Worm (Caenorhabditis elegans): Measurements from ENCODE around the gene mlc-5.
A peak's percentile ranks its signal among the peaks of the same experiment; 100 is the strongest.

Gene mlc-5

ce11 chrIII:13643534-13643933 lies 20.4 kb downstream of the mlc-5 start, which contains the start of the genes drr-2 and set-16:
Gene drr-2, minus strand, starts transcription at chrIII:13643570.
Gene set-16, plus strand, starts transcription at chrIII:13643916.
- peak; percentile 90 for TF ChIP-seq F13C5.2 (tag; optimal IDR thresholded peaks at IDR 0.05)
- TF ChIP-seq pes-1 (GFP tag; IDR thresholded peaks at IDR 0.05), result peak; percentile 54; the same call in 1 of the 2 replicates
- TF ChIP-seq tbx-11 (GFP tag; IDR thresholded peaks at IDR 0.05), result no peak
- TF ChIP-seq hmbx-1 (tag; optimal IDR thresholded peaks at IDR 0.05), result no peak
- peak; percentile 20; the same call in 1 of the 2 replicates for TF ChIP-seq tbx-37 (GFP tag; conservative IDR thresholded peaks at IDR 0.05)
- TF ChIP-seq B0310.2 (tag; optimal IDR thresholded peaks at IDR 0.05), result no peak
- TF ChIP-seq hnd-1 (tag; optimal IDR thresholded peaks at IDR 0.05), result no peak
- no peak for TF ChIP-seq aly-1 (tag; optimal IDR thresholded peaks at IDR 0.05)
- peak; percentile 34 for TF ChIP-seq tra-4 (tag; optimal IDR thresholded peaks at IDR 0.05)
- TF ChIP-seq hmg-4 (GFP tag; optimal IDR thresholded peaks at IDR 0.05), result peak; percentile 82
- TF ChIP-seq scrt-1 (GFP tag; IDR thresholded peaks at IDR 0.05), result no peak
- peak; percentile 67; the same call in 1 of the 2 replicates for TF ChIP-seq sea-1 (GFP tag; conservative IDR thresholded peaks at IDR 0.05)
- TF ChIP-seq ama-1 (optimal IDR thresholded peaks at IDR 0.05), result no peak
- no peak for TF ChIP-seq ceh-13 (GFP tag; optimal IDR thresholded peaks at IDR 0.05)
- TF ChIP-seq ceh-36 (tag; optimal IDR thresholded peaks at IDR 0.05), result peak; percentile 51
- TF ChIP-seq flt-1 (GFP tag; IDR thresholded peaks at IDR 0.05), result peak; percentile 50
- TF ChIP-seq ets-7 (tag; optimal IDR thresholded peaks at IDR 0.05), result peak; percentile 34

- peak; percentile 7 for TF ChIP-seq aly-1 (tag; optimal IDR thresholded peaks at IDR 0.05)
- no peak for TF ChIP-seq hmg-4 (GFP tag; optimal IDR thresholded peaks at IDR 0.05)
These were observed 21.2 kb downstream of the mlc-5 start for ce11 chrIII:13644279-13644678.

- no peak for TF ChIP-seq aly-1 (tag; optimal IDR thresholded peaks at IDR 0.05)
- TF ChIP-seq ceh-13 (GFP tag; optimal IDR thresholded peaks at IDR 0.05), result no peak
- 0 out of 2 replicates have a peak, but pooled peaks have one; percentile 7 for TF ChIP-seq scrt-1 (GFP tag; IDR thresholded peaks at IDR 0.05)
- no peak for TF ChIP-seq hmg-4 (GFP tag; optimal IDR thresholded peaks at IDR 0.05)
These were observed 22.9 kb downstream of the mlc-5 start for ce11 chrIII:13645885-13646488.

- TF ChIP-seq hmbx-1 (tag; optimal IDR thresholded peaks at IDR 0.05) (no peak), tbx-11 (GFP tag; IDR thresholded peaks at IDR 0.05) (0 out of 2 replicates have a peak, but pooled peaks have one; percentile 22)
These were observed 25.4 kb downstream of the mlc-5 start for ce11 chrIII:13648540-13648939.

- TF ChIP-seq pes-1 (GFP tag; IDR thresholded peaks at IDR 0.05) (no peak), ama-1 (optimal IDR thresholded peaks at IDR 0.05) (no peak), aly-1 (tag; optimal IDR thresholded peaks at IDR 0.05) (peak; percentile 39), hmbx-1 (tag; optimal IDR thresholded peaks at IDR 0.05) (no peak), tbx-11 (GFP tag; IDR thresholded peaks at IDR 0.05) (no peak), ets-7 (tag; optimal IDR thresholded peaks at IDR 0.05) (no peak), hmg-4 (GFP tag; optimal IDR thresholded peaks at IDR 0.05) (no peak)
These were observed 28.3 kb downstream of the mlc-5 start for ce11 chrIII:13651414-13651813.

ce11 chrIII:13652010-13652409 lies 28.9 kb downstream of the mlc-5 start:
- TF ChIP-seq B0310.2 (tag; optimal IDR thresholded peaks at IDR 0.05) (no peak), flt-1 (GFP tag; IDR thresholded peaks at IDR 0.05) (no peak)

ce11 chrIII:13652708-13653107 lies 29.6 kb downstream of the mlc-5 start:
- TF ChIP-seq tra-4 (tag; optimal IDR thresholded peaks at IDR 0.05), result no peak
- no peak for TF ChIP-seq F13C5.2 (tag; optimal IDR thresholded peaks at IDR 0.05)

ce11 chrIII:13654950-13655349 lies 31.8 kb downstream of the mlc-5 start:
- TF ChIP-seq hmg-4 (GFP tag; optimal IDR thresholded peaks at IDR 0.05) (peak; percentile 14), scrt-1 (GFP tag; IDR thresholded peaks at IDR 0.05) (no peak)

- no peak for TF ChIP-seq hmg-4 (GFP tag; optimal IDR thresholded peaks at IDR 0.05)
- TF ChIP-seq B0310.2 (tag; optimal IDR thresholded peaks at IDR 0.05), result no peak
- TF ChIP-seq hmbx-1 (tag; optimal IDR thresholded peaks at IDR 0.05), result no peak
- TF ChIP-seq ceh-13 (GFP tag; optimal IDR thresholded peaks at IDR 0.05), result no peak
- no peak for TF ChIP-seq flt-1 (GFP tag; IDR thresholded peaks at IDR 0.05)
- no peak for TF ChIP-seq hnd-1 (tag; optimal IDR thresholded peaks at IDR 0.05)
- no peak for TF ChIP-seq ceh-36 (tag; optimal IDR thresholded peaks at IDR 0.05)
- TF ChIP-seq pes-1 (GFP tag; IDR thresholded peaks at IDR 0.05), result no peak
- no peak for TF ChIP-seq tbx-11 (GFP tag; IDR thresholded peaks at IDR 0.05)
- TF ChIP-seq ets-7 (tag; optimal IDR thresholded peaks at IDR 0.05), result no peak
- TF ChIP-seq scrt-1 (GFP tag; IDR thresholded peaks at IDR 0.05), result no peak
- no peak for TF ChIP-seq tra-4 (tag; optimal IDR thresholded peaks at IDR 0.05)
These were observed 33.6 kb downstream of the mlc-5 start for ce11 chrIII:13656680-13657079.

- TF ChIP-seq tbx-37 (GFP tag; conservative IDR thresholded peaks at IDR 0.05), result no peak
- TF ChIP-seq aly-1 (tag; optimal IDR thresholded peaks at IDR 0.05), result no peak
- no peak for TF ChIP-seq ceh-13 (GFP tag; optimal IDR thresholded peaks at IDR 0.05)
- TF ChIP-seq F13C5.2 (tag; optimal IDR thresholded peaks at IDR 0.05), result no peak
- no peak for TF ChIP-seq B0310.2 (tag; optimal IDR thresholded peaks at IDR 0.05)
- TF ChIP-seq flt-1 (GFP tag; IDR thresholded peaks at IDR 0.05), result no peak
- no peak for TF ChIP-seq pes-1 (GFP tag; IDR thresholded peaks at IDR 0.05)
- TF ChIP-seq hnd-1 (tag; optimal IDR thresholded peaks at IDR 0.05), result no peak
- TF ChIP-seq tbx-11 (GFP tag; IDR thresholded peaks at IDR 0.05), result no peak
- no peak for TF ChIP-seq ets-7 (tag; optimal IDR thresholded peaks at IDR 0.05)
- no peak for TF ChIP-seq ama-1 (optimal IDR thresholded peaks at IDR 0.05)
- no peak for TF ChIP-seq hmbx-1 (tag; optimal IDR thresholded peaks at IDR 0.05)
- no peak for TF ChIP-seq scrt-1 (GFP tag; IDR thresholded peaks at IDR 0.05)
- TF ChIP-seq ceh-36 (tag; optimal IDR thresholded peaks at IDR 0.05), result no peak
- TF ChIP-seq sea-1 (GFP tag; conservative IDR thresholded peaks at IDR 0.05), result no peak
- TF ChIP-seq tra-4 (tag; optimal IDR thresholded peaks at IDR 0.05), result no peak
- no peak for TF ChIP-seq hmg-4 (GFP tag; optimal IDR thresholded peaks at IDR 0.05)
These were observed 34.9 kb downstream of the mlc-5 start for ce11 chrIII:13657975-13658374.

Measured in whole organism, early embryonic.